Fruit fly (Drosophila melanogaster) whole organism: ENCODE results near the gene rgn.

ENCODE experiments used
- CG8478 ChIP-seq: fragments of >200 bp; optimal IDR thresholded peaks from 2 replicates; lab custom pipeline; 2018; ENCODE audit warnings: inconsistent platforms
- psq ChIP-seq: fragments of >200 bp; optimal IDR thresholded peaks from 2 replicates; lab custom pipeline; 2017

- TF ChIP-seq CG8478 = no peak
- TF ChIP-seq psq (lab: Kevin White, UChicago) = no peak
Measured at dm6 chr3L:21348983-21349432, 33.3 kb upstream of the rgn start, which contains the start of gene ebd2.
